Fruit fly (Drosophila melanogaster) whole organism, pupa: ENCODE measurements around the gene Snmp2.

ENCODE experiments used
- CG10348 ChIP-seq: fragments of 200-800 bp; sonication (Bioruptor generic); IDR thresholded peaks from 2 replicates; pipeline ENCODE4 v1.3.6; 2022; ENCODE audit warnings: missing biosample characterization, missing genetic modification characterization
- CG12605 ChIP-seq: fragments of 200-800 bp; sonication (Bioruptor generic); IDR thresholded peaks from 2 replicates; pipeline ENCODE4 v1.3.6; 2022; ENCODE audit warnings: missing biosample characterization, missing genetic modification characterization
- CG13204 ChIP-seq: fragments of 200-800 bp; sonication (Bioruptor generic); optimal IDR thresholded peaks from 2 replicates; lab custom pipeline; 2018; ENCODE audit warnings: missing biosample characterization, mild to moderate bottlenecking, missing genetic modification characterization, moderate library complexity
- CG14655 ChIP-seq: fragments of 200-800 bp; sonication (Bioruptor generic); optimal IDR thresholded peaks from 3 replicates; lab custom pipeline; 2017; ENCODE audit warnings: mild to moderate bottlenecking, missing biosample characterization, missing genetic modification reagents, missing genetic modification characterization
- CG15710 ChIP-seq: fragments of 200-800 bp; sonication (Bioruptor generic); optimal IDR thresholded peaks from 2 replicates; lab custom pipeline; 2018; ENCODE audit warnings: missing biosample characterization, mild to moderate bottlenecking, missing genetic modification characterization, moderate library complexity
- CG4496 ChIP-seq: fragments of 200-800 bp; sonication (Bioruptor generic); IDR thresholded peaks from 3 replicates; pipeline ENCODE4 v1.3.6; 2022; ENCODE audit warnings: missing biosample characterization, missing genetic modification characterization
- CG8301 ChIP-seq: fragments of 200-800 bp; sonication (Bioruptor generic); optimal IDR thresholded peaks from 2 replicates; lab custom pipeline; 2018; ENCODE audit warnings: missing biosample characterization, mild to moderate bottlenecking, missing genetic modification characterization
- Ets98B ChIP-seq: fragments of 200-800 bp; sonication (Bioruptor generic); IDR thresholded peaks from 2 replicates; pipeline ENCODE4 v1.3.6; 2022; ENCODE audit warnings: missing biosample characterization, missing genetic modification characterization
- Snoo ChIP-seq: fragments of 200-800 bp; sonication (Bioruptor generic); optimal IDR thresholded peaks from 3 replicates; lab custom pipeline; 2017; ENCODE audit warnings: missing biosample characterization, mild to moderate bottlenecking, missing genetic modification characterization, inconsistent platforms
- gl ChIP-seq: fragments of 200-800 bp; sonication (Bioruptor generic); optimal IDR thresholded peaks from 2 replicates; lab custom pipeline; 2018; ENCODE audit warnings: missing biosample characterization, mild to moderate bottlenecking, missing genetic modification characterization

DNA sequence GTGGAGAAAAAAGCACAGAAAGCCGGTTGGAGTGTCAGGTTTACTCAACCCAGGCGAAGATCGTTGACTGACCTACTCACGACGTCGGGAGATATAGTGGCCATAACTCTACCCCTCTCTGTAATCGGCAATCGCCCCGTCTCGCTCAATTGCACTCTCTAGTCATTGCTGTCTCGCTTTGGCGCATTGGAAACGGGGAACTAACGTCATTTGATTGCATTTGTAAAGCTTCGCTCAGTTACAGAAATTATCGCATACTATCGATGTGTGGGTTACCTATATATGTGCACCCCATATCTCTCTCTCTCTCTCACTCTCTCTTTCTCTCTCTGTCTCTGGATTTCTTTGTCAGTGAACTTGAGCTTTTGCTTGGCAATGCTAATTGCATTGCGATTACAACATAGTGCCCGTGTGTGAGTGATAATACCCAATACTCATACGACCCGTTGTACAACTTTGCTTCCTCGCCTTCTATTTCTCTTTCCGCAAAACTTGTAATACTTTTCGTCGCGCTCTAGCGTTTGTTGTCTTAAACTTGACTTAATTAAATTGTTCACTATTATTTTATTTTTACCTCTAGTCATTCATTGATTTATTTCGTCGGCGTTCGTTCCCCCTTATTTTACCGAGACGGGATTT, 29.4 kb upstream of the Snmp2 start:
- TF ChIP-seq Snoo (no peak), CG14655 (no peak), CG15710 (no peak), CG10348 (GFP tag; lab: Robert Waterston, UW) (no peak), CG13204 (no peak), CG12605 (GFP tag; lab: Robert Waterston, UW) (no peak), gl (tag; lab: Kevin White, UChicago) (no peak), Ets98B (GFP tag; lab: Robert Waterston, UW) (no peak; the same call in 1 of the 2 replicates), CG8301 (tag; lab: Kevin White, UChicago) (no peak), CG4496 (GFP tag; lab: Robert Waterston, UW) (no peak)
